Fruit fly (Drosophila melanogaster): ENCODE results near the gene mdy.
A peak's percentile ranks its signal among the peaks of the same experiment; 100 is the strongest.

mdy gene

dm6 chr2L:16801578-16802152, 14.8 kb upstream of the mdy start:
- TF ChIP-seq Myb (GFP tag; optimal IDR thresholded peaks at IDR 0.05) = peak; percentile 67
- no peak for TF ChIP-seq CG6683 (GFP tag; optimal IDR thresholded peaks at IDR 0.05)
- peak; percentile 17 for TF ChIP-seq tap (tag; optimal IDR thresholded peaks at IDR 0.05)
- no peak for TF ChIP-seq Max (GFP tag; optimal IDR thresholded peaks at IDR 0.05)
- TF ChIP-seq amos (GFP tag; IDR thresholded peaks at IDR 0.05; ENCODE audit: partially characterized antibody) = no peak
- no peak for TF ChIP-seq CG31224 (GFP tag; IDR thresholded peaks at IDR 0.05)
- TF ChIP-seq Dll (GFP tag; IDR thresholded peaks at IDR 0.05; ENCODE audit: partially characterized antibody) = no peak
- TF ChIP-seq fd96Cb (tag; optimal IDR thresholded peaks at IDR 0.05) = no peak
- TF ChIP-seq Meics (GFP tag; optimal IDR thresholded peaks at IDR 0.05) = peak; percentile 100
- peak; percentile 75 for TF ChIP-seq GATAe (GFP tag; conservative IDR thresholded peaks at IDR 0.05)
- no peak for TF ChIP-seq Xbp1 (GFP tag; optimal IDR thresholded peaks at IDR 0.05)
- no peak for TF ChIP-seq ato (GFP tag; IDR thresholded peaks at IDR 0.05; ENCODE audit: partially characterized antibody)
- no peak for TF ChIP-seq tup (GFP tag; optimal IDR thresholded peaks at IDR 0.05)
- TF ChIP-seq HLH54F (GFP tag; optimal IDR thresholded peaks at IDR 0.05) = no peak
- TF ChIP-seq lab (GFP tag; optimal IDR thresholded peaks at IDR 0.05) = peak; percentile 35
- TF ChIP-seq D19B (GFP tag; optimal IDR thresholded peaks at IDR 0.05) = no peak
- TF ChIP-seq CG4707 (GFP tag; optimal IDR thresholded peaks at IDR 0.05) = no peak
- TF ChIP-seq mam (GFP tag; optimal IDR thresholded peaks at IDR 0.05) = no peak
- TF ChIP-seq CG17568 (GFP tag; optimal IDR thresholded peaks at IDR 0.05) = no peak
- TF ChIP-seq CG10543 (GFP tag; optimal IDR thresholded peaks at IDR 0.05) = peak; percentile 4
- no peak for TF ChIP-seq nerfin-2 (GFP tag; IDR thresholded peaks at IDR 0.05; ENCODE audit: partially characterized antibody)
- no peak for TF ChIP-seq Chrac-16 (GFP tag; optimal IDR thresholded peaks at IDR 0.05)
- TF ChIP-seq Dp (GFP tag; optimal IDR thresholded peaks at IDR 0.05) = peak; percentile 74
- TF ChIP-seq Sry-δ (GFP tag; optimal IDR thresholded peaks at IDR 0.05) = no peak
- no peak for TF ChIP-seq NK7.1 (GFP tag; optimal IDR thresholded peaks at IDR 0.05)
- no peak for TF ChIP-seq Lim3 (GFP tag; IDR thresholded peaks at IDR 0.05)
- TF ChIP-seq az2 (GFP tag; optimal IDR thresholded peaks at IDR 0.05) = no peak
- no peak for TF ChIP-seq gfzf (GFP tag; optimal IDR thresholded peaks at IDR 0.05)
- no peak for TF ChIP-seq CG3281 (GFP tag; optimal IDR thresholded peaks at IDR 0.05)
- TF ChIP-seq Ptx1 (GFP tag; IDR thresholded peaks at IDR 0.05) = no peak
- no peak for TF ChIP-seq da (GFP tag; optimal IDR thresholded peaks at IDR 0.05)
- TF ChIP-seq slbo (GFP tag; IDR thresholded peaks at IDR 0.05) = no peak
- TF ChIP-seq Ets97D (GFP tag; optimal IDR thresholded peaks at IDR 0.05) = no peak
- TF ChIP-seq tio (GFP tag; optimal IDR thresholded peaks at IDR 0.05) = no peak
- TF ChIP-seq CG10147 (GFP tag; optimal IDR thresholded peaks at IDR 0.05) = no peak
- no peak for TF ChIP-seq YL-1 (GFP tag; optimal IDR thresholded peaks at IDR 0.05)
- no peak for TF ChIP-seq Dbx (GFP tag; IDR thresholded peaks at IDR 0.05)
- peak; percentile 88 for TF ChIP-seq grn (GFP tag; optimal IDR thresholded peaks at IDR 0.05)
- no peak for TF ChIP-seq lov (optimal IDR thresholded peaks at IDR 0.05)
- no peak for TF ChIP-seq lov (GFP tag; IDR thresholded peaks at IDR 0.05)
- no peak for TF ChIP-seq scrt (GFP tag; optimal IDR thresholded peaks at IDR 0.05)
- TF ChIP-seq BtbVII (GFP tag; optimal IDR thresholded peaks at IDR 0.05) = peak; percentile 83
- TF ChIP-seq rib (GFP tag; IDR thresholded peaks at IDR 0.05) = no peak
- TF ChIP-seq Xrp1 (GFP tag; IDR thresholded peaks at IDR 0.05) = no peak
- TF ChIP-seq stwl (tag; optimal IDR thresholded peaks at IDR 0.05) = peak; percentile 52
- peak; percentile 32 for TF ChIP-seq Hmr (GFP tag; optimal IDR thresholded peaks at IDR 0.05)
- TF ChIP-seq tgo (GFP tag; IDR thresholded peaks at IDR 0.05) = no peak
- no peak for TF ChIP-seq chn (GFP tag; optimal IDR thresholded peaks at IDR 0.05)
- peak; percentile 34 for TF ChIP-seq Lhr (GFP tag; optimal IDR thresholded peaks at IDR 0.05)
- TF ChIP-seq caup (GFP tag; optimal IDR thresholded peaks at IDR 0.05; ENCODE audit: severe bottlenecking) = peak; percentile 35
